Fruit fly (Drosophila melanogaster): ENCODE measurements around the gene Ctl2.

The Ctl2 gene

DNA sequence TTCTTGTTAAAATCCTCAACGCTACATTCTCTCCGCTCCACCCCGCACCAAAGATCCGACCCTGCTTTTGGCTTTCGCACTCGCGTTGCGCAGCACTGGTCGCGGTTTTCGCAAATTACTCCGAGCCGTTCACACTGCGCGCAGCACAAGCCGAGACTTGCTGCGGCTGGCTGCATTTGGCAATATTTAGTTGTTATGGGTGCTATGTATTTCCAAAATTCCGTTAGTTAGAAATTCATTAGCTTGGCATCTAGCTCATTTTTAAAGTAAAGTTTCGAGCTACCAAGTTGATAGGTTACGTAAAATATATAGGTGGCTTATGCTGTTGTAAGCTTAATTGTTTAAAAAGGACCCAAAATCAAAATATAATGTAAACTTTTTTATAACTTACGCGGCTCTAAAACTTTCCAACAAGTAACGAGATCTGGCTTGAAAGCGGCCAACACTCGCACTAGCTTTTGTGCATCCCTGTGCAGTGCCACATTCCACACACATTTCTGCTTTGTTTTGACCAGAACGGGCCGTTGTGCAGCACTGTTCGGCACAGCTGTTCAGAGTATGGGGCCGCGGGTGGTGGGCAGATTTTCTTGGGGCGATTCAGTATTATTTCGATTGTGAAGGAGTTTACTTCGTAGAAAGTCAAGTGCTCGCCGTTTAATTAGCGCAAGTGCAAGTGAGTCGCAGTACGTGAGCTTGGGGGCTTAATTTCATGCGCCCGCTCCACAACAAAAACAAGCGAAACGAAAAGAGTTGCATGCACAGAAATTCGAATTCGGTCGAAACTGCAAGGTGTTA lies at the start of gene Ctl2, which contains the start of gene yem:
TSS of gene Ctl2 (plus strand) at position 554 of the 795 bp plus-strand sequence.
TSS of gene yem (minus strand) at position 63 of the 795 bp plus-strand sequence.
- TF ChIP-seq brk (GFP tag; optimal IDR thresholded peaks at IDR 0.05) (no peak), fru (GFP tag; optimal IDR thresholded peaks at IDR 0.05) (peak; percentile 82), Abd-B (GFP tag; optimal IDR thresholded peaks at IDR 0.05) (no peak), N (GFP tag; optimal IDR thresholded peaks at IDR 0.05) (no peak), CrebA (GFP tag; optimal IDR thresholded peaks at IDR 0.05; ENCODE audit: borderline replicate concordance) (no peak), Hr83 (GFP tag; optimal IDR thresholded peaks at IDR 0.05; ENCODE audit: poor library complexity, severe bottlenecking) (peak; percentile 96), Vsx2 (GFP tag; optimal IDR thresholded peaks at IDR 0.05; ENCODE audit: partially characterized antibody) (no peak), psq (GFP tag; optimal IDR thresholded peaks at IDR 0.05) (peak; percentile 76), Mio (GFP tag; optimal IDR thresholded peaks at IDR 0.05) (no peak), Myc (optimal IDR thresholded peaks at IDR 0.05) (peak; percentile 93), foxo (GFP tag; optimal IDR thresholded peaks at IDR 0.05) (peak in 1 of 2 experiments; percentile 85), sv (GFP tag; optimal IDR thresholded peaks at IDR 0.05) (peak; percentile 85), tai (GFP tag; optimal IDR thresholded peaks at IDR 0.05) (no peak), ey (GFP tag; optimal IDR thresholded peaks at IDR 0.05) (peak; percentile 71), dl (GFP tag; optimal IDR thresholded peaks at IDR 0.05; ENCODE audit: insufficient read depth in 1 of 2, partially characterized antibody in 2 of 2) (no peak), Dif (GFP tag; optimal IDR thresholded peaks at IDR 0.05; ENCODE audit: partially characterized antibody) (peak; percentile 23), h (GFP tag; optimal IDR thresholded peaks at IDR 0.05) (peak; percentile 75), Jra (GFP tag; optimal IDR thresholded peaks at IDR 0.05) (no peak), Sp1 (GFP tag; optimal IDR thresholded peaks at IDR 0.05) (peak; percentile 61), GATAd (GFP tag; optimal IDR thresholded peaks at IDR 0.05) (peak; percentile 52), rgr (GFP tag; optimal IDR thresholded peaks at IDR 0.05) (peak; percentile 56), OdsH (GFP tag; optimal IDR thresholded peaks at IDR 0.05) (peak; percentile 49), Dfd (GFP tag; optimal IDR thresholded peaks at IDR 0.05) (no peak), jim (GFP tag; optimal IDR thresholded peaks at IDR 0.05) (no peak), woc (GFP tag; optimal IDR thresholded peaks at IDR 0.05) (peak; percentile 95), pan (optimal IDR thresholded peaks at IDR 0.05) (no peak), usp (GFP tag; optimal IDR thresholded peaks at IDR 0.05) (no peak), CG32264 (GFP tag; optimal IDR thresholded peaks at IDR 0.05) (no peak), Rel (GFP tag; optimal IDR thresholded peaks at IDR 0.05) (no peak), Rel (tag; optimal IDR thresholded peaks at IDR 0.05) (peak; percentile 47), HLH106 (tag; optimal IDR thresholded peaks at IDR 0.05) (peak; percentile 71), CG9705 (GFP tag; optimal IDR thresholded peaks at IDR 0.05) (peak; percentile 63), dsf (GFP tag; optimal IDR thresholded peaks at IDR 0.05; ENCODE audit: borderline replicate concordance) (no peak), br (GFP tag; optimal IDR thresholded peaks at IDR 0.05) (peak; percentile 79), lola (GFP tag; optimal IDR thresholded peaks at IDR 0.05) (no peak), Hnf4 (GFP tag; optimal IDR thresholded peaks at IDR 0.05) (no peak), sage (GFP tag; optimal IDR thresholded peaks at IDR 0.05) (no peak), Hr78 (GFP tag; optimal IDR thresholded peaks at IDR 0.05) (no peak), dmrt93B (GFP tag; optimal IDR thresholded peaks at IDR 0.05) (peak; percentile 64)

DNA sequence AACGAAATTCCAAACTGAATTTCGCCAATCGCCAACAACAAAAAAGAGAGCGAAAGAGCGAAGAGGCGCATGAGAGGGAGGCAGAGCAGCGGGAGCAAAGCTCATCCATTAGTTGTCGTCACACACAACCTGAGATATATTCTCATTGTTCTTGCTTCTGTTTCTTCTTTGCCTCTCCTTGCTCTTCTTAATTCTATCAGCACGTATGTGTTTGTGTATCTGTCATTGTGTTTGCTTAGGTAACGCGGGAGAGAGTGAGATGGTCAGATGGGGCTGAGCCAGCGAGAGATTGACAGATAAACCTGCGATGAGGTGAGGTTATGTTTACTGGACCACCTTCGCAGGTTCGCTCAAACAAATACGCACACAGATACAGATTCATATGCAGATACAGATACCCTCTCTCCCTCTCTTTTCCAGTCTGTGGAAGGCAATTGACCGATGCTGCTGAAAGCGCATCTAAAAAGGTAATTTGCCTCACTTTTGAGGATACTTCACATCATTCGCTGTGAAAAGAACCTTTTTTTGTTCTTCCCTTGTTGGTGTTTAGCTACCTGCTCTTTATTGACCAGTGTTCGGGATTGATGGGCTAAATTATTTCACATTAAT lies 49.1 kb upstream of the Ctl2 start:
- peak; percentile 23 for TF ChIP-seq rgr (GFP tag; optimal IDR thresholded peaks at IDR 0.05)
- peak; percentile 33 to 68 for TF ChIP-seq dl (GFP tag; optimal IDR thresholded peaks at IDR 0.05; ENCODE audit: insufficient read depth in 1 of 2, partially characterized antibody in 2 of 2)
- no peak for TF ChIP-seq GATAd (GFP tag; optimal IDR thresholded peaks at IDR 0.05)
- TF ChIP-seq Dfd (GFP tag; optimal IDR thresholded peaks at IDR 0.05): no peak
- no peak for TF ChIP-seq tai (GFP tag; optimal IDR thresholded peaks at IDR 0.05)
- TF ChIP-seq psq (GFP tag; optimal IDR thresholded peaks at IDR 0.05): peak; percentile 83
- peak; percentile 36 for TF ChIP-seq h (GFP tag; optimal IDR thresholded peaks at IDR 0.05)
- no peak for TF ChIP-seq sv (GFP tag; optimal IDR thresholded peaks at IDR 0.05)
- peak; percentile 68 for TF ChIP-seq Vsx2 (GFP tag; optimal IDR thresholded peaks at IDR 0.05; ENCODE audit: partially characterized antibody)
- TF ChIP-seq CG32264 (GFP tag; optimal IDR thresholded peaks at IDR 0.05): no peak
- no peak for TF ChIP-seq jim (GFP tag; optimal IDR thresholded peaks at IDR 0.05)
- peak; percentile 65 for TF ChIP-seq Hnf4 (GFP tag; optimal IDR thresholded peaks at IDR 0.05)
- no peak for TF ChIP-seq Myc (optimal IDR thresholded peaks at IDR 0.05)
- TF ChIP-seq foxo (GFP tag; optimal IDR thresholded peaks at IDR 0.05): no peak
- TF ChIP-seq brk (GFP tag; optimal IDR thresholded peaks at IDR 0.05): peak; percentile 20
- no peak for TF ChIP-seq dsf (GFP tag; optimal IDR thresholded peaks at IDR 0.05; ENCODE audit: borderline replicate concordance)
- no peak for TF ChIP-seq CrebA (GFP tag; optimal IDR thresholded peaks at IDR 0.05; ENCODE audit: borderline replicate concordance)
- TF ChIP-seq N (GFP tag; optimal IDR thresholded peaks at IDR 0.05): no peak
- no peak for TF ChIP-seq usp (GFP tag; optimal IDR thresholded peaks at IDR 0.05)
- TF ChIP-seq ey (GFP tag; optimal IDR thresholded peaks at IDR 0.05): no peak
- TF ChIP-seq Abd-B (GFP tag; optimal IDR thresholded peaks at IDR 0.05): no peak
- TF ChIP-seq CG9705 (GFP tag; optimal IDR thresholded peaks at IDR 0.05): no peak
- TF ChIP-seq dmrt93B (GFP tag; optimal IDR thresholded peaks at IDR 0.05): no peak
- no peak for TF ChIP-seq sage (GFP tag; optimal IDR thresholded peaks at IDR 0.05)
- TF ChIP-seq Dif (GFP tag; optimal IDR thresholded peaks at IDR 0.05; ENCODE audit: partially characterized antibody): peak; percentile 88
- TF ChIP-seq lola (GFP tag; optimal IDR thresholded peaks at IDR 0.05): no peak
- peak; percentile 44 for TF ChIP-seq Sp1 (GFP tag; optimal IDR thresholded peaks at IDR 0.05)
- no peak for TF ChIP-seq pan (optimal IDR thresholded peaks at IDR 0.05)
- peak; percentile 9 for TF ChIP-seq OdsH (GFP tag; optimal IDR thresholded peaks at IDR 0.05)
- TF ChIP-seq Rel (GFP tag; optimal IDR thresholded peaks at IDR 0.05): no peak
- peak; percentile 40 for TF ChIP-seq Rel (tag; optimal IDR thresholded peaks at IDR 0.05)
- peak; percentile 8 for TF ChIP-seq HLH106 (tag; optimal IDR thresholded peaks at IDR 0.05)
- TF ChIP-seq Hr78 (GFP tag; optimal IDR thresholded peaks at IDR 0.05): no peak
- TF ChIP-seq woc (GFP tag; optimal IDR thresholded peaks at IDR 0.05): no peak
- peak; percentile 56 for TF ChIP-seq fru (GFP tag; optimal IDR thresholded peaks at IDR 0.05)
- peak; percentile 26 for TF ChIP-seq Hr83 (GFP tag; optimal IDR thresholded peaks at IDR 0.05; ENCODE audit: poor library complexity, severe bottlenecking)
- peak; percentile 43 for TF ChIP-seq br (GFP tag; optimal IDR thresholded peaks at IDR 0.05)
- TF ChIP-seq Mio (GFP tag; optimal IDR thresholded peaks at IDR 0.05): no peak
- peak; percentile 18 for TF ChIP-seq Jra (GFP tag; optimal IDR thresholded peaks at IDR 0.05)
